Worm (Caenorhabditis elegans) whole organism, L3 larva: ENCODE data around the gene mboa-4.

ENCODE experiments used
- nhr-25 ChIP-seq: sonication (generic microtip); optimal IDR thresholded peaks from 2 replicates; lab custom pipeline; 2017; ENCODE audit warnings: missing biosample characterization, missing genetic modification characterization
- ztf-11 ChIP-seq: fragments of 150-350 bp; optimal IDR thresholded peaks from 2 replicates; lab custom pipeline; 2014; ENCODE audit warnings: missing biosample characterization, missing genetic modification characterization

DNA sequence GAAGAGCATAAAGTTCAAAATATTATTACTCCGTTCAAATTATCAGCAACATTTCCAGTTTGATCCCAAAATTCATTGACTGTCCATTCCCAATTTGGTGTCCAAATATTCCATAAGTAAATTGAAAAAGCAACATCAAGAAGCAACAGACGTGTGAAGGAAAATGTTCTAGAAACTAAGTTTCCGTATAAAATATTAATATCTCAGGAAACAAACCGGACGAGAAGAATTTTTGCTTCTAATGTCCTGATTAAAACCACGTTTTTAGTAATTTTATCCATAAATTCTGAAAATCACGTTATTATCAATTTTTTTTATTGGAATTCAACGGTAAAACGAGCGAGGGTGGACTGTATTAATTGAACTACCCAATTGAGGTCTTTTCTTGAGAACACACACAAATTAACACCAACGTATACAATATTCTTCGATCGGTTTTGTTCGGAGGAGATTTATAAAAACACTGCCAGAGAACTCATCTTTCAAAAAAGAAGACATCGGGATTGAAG, 12.8 kb downstream of the mboa-4 start, which contains the start of gene pigq-1:
- TF ChIP-seq nhr-25 (tag; lab: Kevin White, UChicago), result no peak
- no peak for TF ChIP-seq ztf-11 (tag; lab: Kevin White, UChicago)
